Worm (Caenorhabditis elegans) whole organism, young adult: Measurements from ENCODE around the gene fbxb-104.

ENCODE experiments used
- B0019.2 ChIP-seq: fragments of 200-800 bp; sonication (Bioruptor generic); conservative IDR thresholded peaks from 2 replicates; pipeline ENCODE4 v1.3.6; 2022; ENCODE audit warnings: missing genetic modification reagents, missing genetic modification characterization, missing compliant biosample characterization
- C17E4.6 ChIP-seq: fragments of 200-800 bp; sonication (Bioruptor generic); IDR thresholded peaks from 2 replicates; pipeline ENCODE4 v1.3.6; 2022; ENCODE audit warnings: missing genetic modification reagents, missing genetic modification characterization, missing compliant biosample characterization
- F22D6.2 ChIP-seq: sonication (generic microtip); optimal IDR thresholded peaks from 2 replicates; lab custom pipeline; 2016; ENCODE audit warnings: mild to moderate bottlenecking, missing genetic modification characterization, missing compliant biosample characterization
- F23B12.7 ChIP-seq: sonication (generic microtip); optimal IDR thresholded peaks from 2 replicates; lab custom pipeline; 2017; ENCODE audit warnings: missing genetic modification characterization, mild to moderate bottlenecking, missing compliant biosample characterization, antibody characterized with exemption, moderate library complexity; ENCODE audit not compliant: insufficient read depth
- F37B4.10 ChIP-seq: fragments of 200-800 bp; sonication (Bioruptor generic); IDR thresholded peaks from 2 replicates; pipeline ENCODE4 v1.3.6; 2022; ENCODE audit warnings: missing genetic modification characterization, missing compliant biosample characterization
- F52B5.7 ChIP-seq: sonication (generic microtip); optimal IDR thresholded peaks from 2 replicates; lab custom pipeline; 2016; ENCODE audit warnings: mild to moderate bottlenecking, missing genetic modification characterization, missing compliant biosample characterization
- T26A5.8 ChIP-seq: sonication (generic microtip); optimal IDR thresholded peaks from 2 replicates; lab custom pipeline; 2016; ENCODE audit warnings: missing genetic modification characterization, missing compliant biosample characterization
- ZK185.1 ChIP-seq: sonication (generic microtip); optimal IDR thresholded peaks from 2 replicates; lab custom pipeline; 2016; ENCODE audit warnings: mild to moderate bottlenecking, missing genetic modification characterization, missing compliant biosample characterization; ENCODE audit not compliant: poor library complexity, severe bottlenecking
- akir-1 ChIP-seq: fragments of 200-800 bp; sonication (Bioruptor generic); optimal IDR thresholded peaks from 2 replicates; lab custom pipeline; 2018; ENCODE audit warnings: mild to moderate bottlenecking, missing genetic modification characterization, moderate library complexity, missing compliant biosample characterization
- aptf-2 ChIP-seq: fragments of 200-800 bp; sonication (Bioruptor generic); conservative IDR thresholded peaks from 2 replicates; pipeline ENCODE4 v1.3.6; 2022; ENCODE audit warnings: missing genetic modification reagents, missing genetic modification characterization, missing compliant biosample characterization
- athp-1 ChIP-seq: sonication (generic microtip); optimal IDR thresholded peaks from 2 replicates; lab custom pipeline; 2017; ENCODE audit warnings: mild to moderate bottlenecking, missing genetic modification characterization, missing compliant biosample characterization
- attf-6 ChIP-seq: fragments of 200-800 bp; sonication (Bioruptor generic); IDR thresholded peaks from 2 replicates; pipeline ENCODE4 v1.3.6; 2022; ENCODE audit warnings: missing genetic modification reagents, missing genetic modification characterization, missing compliant biosample characterization
- ceh-58 ChIP-seq: fragments of 200-800 bp; sonication (Bioruptor generic); IDR thresholded peaks from 2 replicates; pipeline ENCODE4 v1.3.6; 2022; ENCODE audit warnings: missing genetic modification characterization, missing compliant biosample characterization
- ceh-91 ChIP-seq: fragments of 200-800 bp; sonication (Bioruptor generic); IDR thresholded peaks from 2 replicates; pipeline ENCODE4 v1.3.6; 2022; ENCODE audit warnings: missing genetic modification reagents, missing genetic modification characterization, missing compliant biosample characterization
- egl-18 ChIP-seq: fragments of 200-800 bp; sonication (Bioruptor generic); IDR thresholded peaks from 2 replicates; pipeline ENCODE4 v1.3.6; 2022; ENCODE audit warnings: missing genetic modification reagents, missing genetic modification characterization, missing compliant biosample characterization
- egrh-3 ChIP-seq: fragments of 200-800 bp; sonication (Bioruptor generic); IDR thresholded peaks from 2 replicates; pipeline ENCODE4 v1.3.6; 2022; ENCODE audit warnings: missing genetic modification reagents, missing genetic modification characterization, missing compliant biosample characterization
- ekl-4 ChIP-seq: fragments of 200-800 bp; sonication (Bioruptor generic); IDR thresholded peaks from 2 replicates; pipeline ENCODE4 v1.3.6; 2022; ENCODE audit warnings: missing genetic modification reagents, missing genetic modification characterization, missing compliant biosample characterization
- ets-4 ChIP-seq: fragments of 200-800 bp; sonication (Bioruptor generic); optimal IDR thresholded peaks from 2 replicates; lab custom pipeline; 2018; ENCODE audit warnings: mild to moderate bottlenecking, missing genetic modification characterization, missing compliant biosample characterization
- hlh-12 ChIP-seq: sonication (generic microtip); optimal IDR thresholded peaks from 2 replicates; lab custom pipeline; 2016; ENCODE audit warnings: missing genetic modification characterization, missing compliant biosample characterization
- hlh-26 ChIP-seq: fragments of 200-800 bp; sonication (Bioruptor generic); conservative IDR thresholded peaks from 2 replicates; pipeline ENCODE4 v1.3.6; 2022; ENCODE audit warnings: missing genetic modification reagents, missing genetic modification characterization, missing compliant biosample characterization
- hrde-1 ChIP-seq: sonication (generic microtip); optimal IDR thresholded peaks from 2 replicates; lab custom pipeline; 2016; ENCODE audit warnings: missing genetic modification characterization, mild to moderate bottlenecking, missing compliant biosample characterization, moderate library complexity, missing genotype, missing genetic modification reagents, borderline replicate concordance
- lin-26 ChIP-seq: fragments of 200-800 bp; sonication (Bioruptor generic); IDR thresholded peaks from 2 replicates; pipeline ENCODE4 v1.3.6; 2022; ENCODE audit warnings: missing genetic modification reagents, missing genetic modification characterization, missing compliant biosample characterization
- mcd-1 ChIP-seq: fragments of 200-800 bp; sonication (Bioruptor generic); IDR thresholded peaks from 2 replicates; pipeline ENCODE4 v1.3.6; 2022; ENCODE audit warnings: missing genetic modification reagents, missing genetic modification characterization, missing compliant biosample characterization
- nfyb-1 ChIP-seq: fragments of 200-800 bp; sonication (Bioruptor generic); IDR thresholded peaks from 2 replicates; pipeline ENCODE4 v1.3.6; 2022; ENCODE audit warnings: missing genetic modification reagents, missing genetic modification characterization, missing compliant biosample characterization
- nhr-179 ChIP-seq: sonication (generic microtip); optimal IDR thresholded peaks from 2 replicates; lab custom pipeline; 2016; ENCODE audit warnings: mild to moderate bottlenecking, missing genetic modification characterization, missing compliant biosample characterization
- nhr-27 ChIP-seq: fragments of 200-800 bp; sonication (Bioruptor generic); optimal IDR thresholded peaks from 2 replicates; lab custom pipeline; 2018; ENCODE audit warnings: mild to moderate bottlenecking, missing genetic modification characterization, moderate library complexity, missing compliant biosample characterization
- pha-4 ChIP-seq: fragments of 150-350 bp; sonication (generic microtip); optimal IDR thresholded peaks from 2 replicates; lab custom pipeline; 2014; ENCODE audit warnings: missing biosample characterization, missing genetic modification reagents, missing genetic modification characterization
- repo-1 ChIP-seq: sonication (generic microtip); optimal IDR thresholded peaks from 2 replicates; lab custom pipeline; 2017; ENCODE audit warnings: mild to moderate bottlenecking, missing genetic modification characterization, missing compliant biosample characterization
- rpc-1 ChIP-seq, 2 experiments: fragments of 150-350 bp in 1 of 2; sonication (generic microtip) in 1 of 2; optimal IDR thresholded peaks; 2 replicates each; lab custom pipeline; 2014 to 2018; ENCODE audit warnings: missing biosample characterization in 1 of 2, missing genetic modification characterization in 1 of 2, missing genetic modification reagents in 1 of 2, missing genotype in 1 of 2
- sdz-38 ChIP-seq: sonication (generic microtip); optimal IDR thresholded peaks from 2 replicates; lab custom pipeline; 2016; ENCODE audit warnings: missing genotype, missing genetic modification characterization, missing compliant biosample characterization
- snpc-4 ChIP-seq, 5 experiments: fragments of 150-350 bp in 1 of 5; sonication (generic microtip) in 4 of 5; optimal IDR thresholded peaks; 2 replicates each; lab custom pipeline; 2014 to 2018; ENCODE audit warnings: missing genetic modification characterization in 5 of 5, missing biosample characterization in 3 of 5, antibody characterized with exemption in 2 of 5, mild to moderate bottlenecking in 2 of 5, missing compliant biosample characterization in 2 of 5, missing genotype in 2 of 5, moderate library complexity in 2 of 5, missing genetic modification reagents in 1 of 5
- sptf-2 ChIP-seq: fragments of 200-800 bp; sonication (Bioruptor generic); optimal IDR thresholded peaks from 2 replicates; lab custom pipeline; 2018; ENCODE audit warnings: mild to moderate bottlenecking, missing genetic modification characterization, missing compliant biosample characterization
- tbx-9 ChIP-seq: sonication (generic microtip); optimal IDR thresholded peaks from 2 replicates; lab custom pipeline; 2016; ENCODE audit warnings: borderline replicate concordance, missing genetic modification characterization, inconsistent platforms, missing compliant biosample characterization
- tlf-1 ChIP-seq: fragments of 200-800 bp; sonication (Bioruptor generic); optimal IDR thresholded peaks from 2 replicates; lab custom pipeline; 2018; ENCODE audit warnings: mild to moderate bottlenecking, missing genetic modification characterization, missing compliant biosample characterization
- unc-130 ChIP-seq: sonication (generic microtip); optimal IDR thresholded peaks from 2 replicates; lab custom pipeline; 2016; ENCODE audit warnings: missing genetic modification reagents, missing genetic modification characterization, missing compliant biosample characterization
- unc-62 ChIP-seq: fragments of 150-350 bp; optimal IDR thresholded peaks from 2 replicates; lab custom pipeline; 2014; ENCODE audit warnings: missing biosample characterization, missing genetic modification reagents, missing genetic modification characterization
- zfh-2 ChIP-seq: fragments of 200-800 bp; sonication (Bioruptor generic); conservative IDR thresholded peaks from 2 replicates; pipeline ENCODE4 v1.3.6; 2022; ENCODE audit warnings: missing genetic modification reagents, missing genetic modification characterization, missing compliant biosample characterization
- ztf-22 ChIP-seq: fragments of 200-800 bp; sonication (Bioruptor generic); optimal IDR thresholded peaks from 2 replicates; lab custom pipeline; 2018; ENCODE audit warnings: mild to moderate bottlenecking, missing genetic modification characterization, moderate library complexity, missing compliant biosample characterization
- ztf-26 ChIP-seq: sonication (generic microtip); optimal IDR thresholded peaks from 2 replicates; lab custom pipeline; 2017; ENCODE audit warnings: missing genetic modification characterization, missing compliant biosample characterization
- ztf-6 ChIP-seq: fragments of 200-800 bp; sonication (Bioruptor generic); IDR thresholded peaks from 2 replicates; pipeline ENCODE4 v1.3.6; 2022; ENCODE audit warnings: missing genetic modification reagents, missing genetic modification characterization, missing compliant biosample characterization

fbxb-104 gene

ce11 chrII:3502520-3503323 is 25.7 kb upstream of the fbxb-104 start, which contains the start of the genes col-71 and Y49F6B.2 (continued):
- TF ChIP-seq egl-18: no peak
- no peak for TF ChIP-seq hrde-1 (tag; lab: Kevin White, UChicago)
- TF ChIP-seq tbx-9: no peak
- TF ChIP-seq repo-1: no peak
- peak; percentile 26 for TF ChIP-seq F22D6.2 (tag; lab: Kevin White, UChicago)
- TF ChIP-seq ztf-22 (GFP tag; lab: Kevin White, UChicago): no peak
- no peak for TF ChIP-seq T26A5.8 (tag; lab: Kevin White, UChicago)
- TF ChIP-seq zfh-2: no peak
- TF ChIP-seq nhr-27 (tag; lab: Kevin White, UChicago): no peak
- TF ChIP-seq F52B5.7 (tag; lab: Kevin White, UChicago): no peak
- TF ChIP-seq attf-6 (GFP tag; lab: Robert Waterston, UW): no peak
- TF ChIP-seq ekl-4: 0 out of 2 replicates have a peak, but pooled peaks have one; percentile 55
- TF ChIP-seq nhr-179 (tag; lab: Kevin White, UChicago): no peak
- no peak for TF ChIP-seq rpc-1 (optimal IDR thresholded peaks at IDR 0.05; lab: Kevin White, UChicago)
- TF ChIP-seq rpc-1 (tag; optimal IDR thresholded peaks at IDR 0.05; lab: Kevin White, UChicago): no peak
- no peak for TF ChIP-seq ztf-26 (tag; lab: Kevin White, UChicago)
- no peak for TF ChIP-seq sdz-38 (tag; lab: Kevin White, UChicago)
- 0 out of 2 replicates have a peak, but pooled peaks have one; percentile 30 for TF ChIP-seq egrh-3 (GFP tag; lab: Robert Waterston, UW)
- no peak for TF ChIP-seq snpc-4 (GFP tag; optimal IDR thresholded peaks at IDR 0.05; lab: Kevin White, UChicago)
- peak in 2 of 4 experiments; percentile 19 to 34 for TF ChIP-seq snpc-4 (tag; optimal IDR thresholded peaks at IDR 0.05; lab: Kevin White, UChicago)
- no peak for TF ChIP-seq pha-4
- TF ChIP-seq ceh-58 (GFP tag; lab: Robert Waterston, UW): no peak
- no peak for TF ChIP-seq C17E4.6 (GFP tag; lab: Robert Waterston, UW)
- peak; percentile 55 for TF ChIP-seq ceh-91 (GFP tag; lab: Robert Waterston, UW)
- no peak for TF ChIP-seq ztf-6 (GFP tag; lab: Robert Waterston, UW)
- 0 out of 2 replicates have a peak, but pooled peaks have one; percentile 22 for TF ChIP-seq aptf-2 (GFP tag; lab: Robert Waterston, UW)
- no peak for TF ChIP-seq unc-62 (GFP tag; lab: Kevin White, UChicago)
- no peak for TF ChIP-seq ZK185.1
- no peak for TF ChIP-seq sptf-2 (GFP tag; lab: Kevin White, UChicago)
- peak; percentile 58 for TF ChIP-seq athp-1 (tag; lab: Kevin White, UChicago)
- TF ChIP-seq ets-4 (GFP tag; lab: Kevin White, UChicago): no peak
- TF ChIP-seq F23B12.7: no peak
- no peak for TF ChIP-seq hlh-12 (tag; lab: Kevin White, UChicago)
- no peak for TF ChIP-seq hlh-26 (GFP tag; lab: Robert Waterston, UW)
- TF ChIP-seq, all 124 proteins: peak for 42

ce11 chrII:3502011-3502410 is 24.9 kb upstream of the fbxb-104 start:
- TF ChIP-seq tlf-1 (GFP tag; lab: Kevin White, UChicago) (no peak), attf-6 (GFP tag; lab: Robert Waterston, UW) (0 out of 2 replicates have a peak, but pooled peaks have one; percentile 9), B0019.2 (no peak)

ce11 chrII:3500373-3500772 is 23.3 kb upstream of the fbxb-104 start:
- TF ChIP-seq tlf-1 (GFP tag; lab: Kevin White, UChicago) (no peak), nfyb-1 (GFP tag; lab: Robert Waterston, UW) (0 out of 2 replicates have a peak, but pooled peaks have one; percentile 26), unc-130 (GFP tag; lab: Kevin White, UChicago) (no peak), mcd-1 (GFP tag; lab: Robert Waterston, UW) (0 out of 2 replicates have a peak, but pooled peaks have one; percentile 14), egrh-3 (GFP tag; lab: Robert Waterston, UW) (peak; percentile 88), T26A5.8 (tag; lab: Kevin White, UChicago) (no peak), F37B4.10 (GFP tag; lab: Robert Waterston, UW) (no peak), zfh-2 (peak; percentile 88), lin-26 (GFP tag; lab: Robert Waterston, UW) (peak; percentile 58; the same call in 1 of the 2 replicates), akir-1 (no peak)
